Fruit fly (Drosophila melanogaster) whole organism, embryonic: ENCODE measurements around the gene CG42833.

Experiments
- C15 ChIP-seq: fragments of 200-800 bp; sonication (Bioruptor generic); IDR thresholded peaks from 3 replicates; pipeline ENCODE4 v1.3.6; 2022; ENCODE audit warnings: missing biosample characterization, missing genetic modification characterization
- CG10321 ChIP-seq: fragments of 200-800 bp; sonication (Bioruptor generic); IDR thresholded peaks from 2 replicates; pipeline ENCODE4 v1.3.6; 2022; ENCODE audit warnings: missing biosample characterization, missing genetic modification characterization
- CG11456 ChIP-seq: fragments of 200-800 bp; sonication (Bioruptor generic); IDR thresholded peaks from 3 replicates; pipeline ENCODE4 v1.3.6; 2022; ENCODE audit warnings: missing biosample characterization, missing genetic modification characterization
- CG12659 ChIP-seq: fragments of 200-800 bp; sonication (Bioruptor generic); optimal IDR thresholded peaks from 3 replicates; lab custom pipeline; 2017; ENCODE audit warnings: mild to moderate bottlenecking, missing biosample characterization, missing genetic modification reagents, missing genetic modification characterization
- CG13287 ChIP-seq: fragments of 200-800 bp; sonication (Bioruptor generic); IDR thresholded peaks from 2 replicates; pipeline ENCODE4 v1.3.6; 2022; ENCODE audit warnings: missing biosample characterization, missing genetic modification characterization; ENCODE audit not compliant: partially characterized antibody
- CG14965 ChIP-seq: fragments of 200-800 bp; sonication (Bioruptor generic); optimal IDR thresholded peaks from 2 replicates; lab custom pipeline; 2016; ENCODE audit warnings: missing biosample characterization, missing genetic modification characterization, borderline replicate concordance
- CG15073 ChIP-seq: fragments of 200-800 bp; sonication (Bioruptor generic); optimal IDR thresholded peaks from 2 replicates; lab custom pipeline; 2016; ENCODE audit warnings: missing biosample characterization, missing genetic modification characterization
- CG17802 ChIP-seq: fragments of 200-800 bp; sonication (Bioruptor generic); optimal IDR thresholded peaks from 2 replicates; lab custom pipeline; 2018; ENCODE audit warnings: missing biosample characterization, mild to moderate bottlenecking, missing genetic modification characterization, moderate library complexity
- CG17912 ChIP-seq: fragments of 200-800 bp; sonication (Bioruptor generic); optimal IDR thresholded peaks from 2 replicates; lab custom pipeline; 2018; ENCODE audit warnings: missing biosample characterization, mild to moderate bottlenecking, missing genetic modification characterization
- CG2712 ChIP-seq: fragments of 200-800 bp; optimal IDR thresholded peaks from 3 replicates; lab custom pipeline; 2019; ENCODE audit warnings: missing biosample characterization, mild to moderate bottlenecking, missing genetic modification characterization, moderate library complexity
- CG2889 ChIP-seq: fragments of 200-800 bp; sonication (Bioruptor generic); IDR thresholded peaks from 3 replicates; pipeline ENCODE4 v1.3.6; 2022; ENCODE audit warnings: missing biosample characterization, missing genetic modification characterization
- CG30403 ChIP-seq: fragments of 200-800 bp; sonication (Bioruptor generic); optimal IDR thresholded peaks from 3 replicates; lab custom pipeline; 2016; ENCODE audit warnings: missing biosample characterization, missing genetic modification characterization
- CG30431 ChIP-seq: fragments of 200-800 bp; sonication (Bioruptor generic); optimal IDR thresholded peaks from 2 replicates; lab custom pipeline; 2017; ENCODE audit warnings: missing biosample characterization, missing genetic modification characterization
- CG32532 ChIP-seq: fragments of 200-800 bp; sonication (Bioruptor generic); IDR thresholded peaks from 2 replicates; pipeline ENCODE4 v1.3.6; 2022; ENCODE audit warnings: missing biosample characterization, missing genetic modification characterization
- CG34376 ChIP-seq: fragments of 200-800 bp; sonication (Bioruptor generic); optimal IDR thresholded peaks from 2 replicates; lab custom pipeline; 2018; ENCODE audit warnings: missing biosample characterization, mild to moderate bottlenecking, missing genetic modification characterization
- CG42726 ChIP-seq: fragments of 200-800 bp; sonication (Bioruptor generic); IDR thresholded peaks from 2 replicates; pipeline ENCODE4 v1.3.6; 2022; ENCODE audit warnings: missing biosample characterization, missing genetic modification characterization; ENCODE audit not compliant: partially characterized antibody
- CG4360 ChIP-seq: fragments of 200-800 bp; sonication (Bioruptor generic); IDR thresholded peaks from 2 replicates; pipeline ENCODE4 v1.3.6; 2022; ENCODE audit warnings: missing biosample characterization, missing genetic modification characterization
- CG4617 ChIP-seq: fragments of 200-800 bp; sonication (Bioruptor generic); optimal IDR thresholded peaks from 3 replicates; lab custom pipeline; 2016; ENCODE audit warnings: missing biosample characterization, missing genetic modification characterization, borderline replicate concordance
- CG5180 ChIP-seq: fragments of 200-800 bp; sonication (Bioruptor generic); optimal IDR thresholded peaks from 3 replicates; lab custom pipeline; 2017; ENCODE audit warnings: missing biosample characterization, missing genetic modification characterization, mild to moderate bottlenecking, moderate library complexity, missing genetic modification reagents
- CG6791 ChIP-seq: fragments of 200-800 bp; sonication (Bioruptor generic); IDR thresholded peaks from 3 replicates; pipeline ENCODE4 v1.3.6; 2022; ENCODE audit warnings: missing biosample characterization, missing genetic modification characterization; ENCODE audit not compliant: partially characterized antibody
- CG8089 ChIP-seq: fragments of 200-800 bp; sonication (Bioruptor generic); optimal IDR thresholded peaks from 3 replicates; lab custom pipeline; 2016; ENCODE audit warnings: missing biosample characterization, missing genetic modification characterization
- CTCF ChIP-seq: fragments of 200-800 bp; sonication (Bioruptor generic); optimal IDR thresholded peaks from 2 replicates; lab custom pipeline; 2017; ENCODE audit warnings: missing biosample characterization, mild to moderate bottlenecking, missing genetic modification characterization, moderate library complexity
- Eip74EF ChIP-seq, 2 experiments: fragments of 200-800 bp in 1 of 2; fragments of >200 bp in 1 of 2; sonication (Bioruptor generic) in 1 of 2; optimal IDR thresholded peaks; 2 replicates each; lab custom pipeline; 2017 to 2019; ENCODE audit warnings: missing biosample characterization in 2 of 2, missing genetic modification characterization in 2 of 2, mild to moderate bottlenecking in 1 of 2, moderate library complexity in 1 of 2
- Fer3 ChIP-seq: fragments of 200-800 bp; sonication (Bioruptor generic); optimal IDR thresholded peaks from 2 replicates; lab custom pipeline; 2018; ENCODE audit warnings: missing biosample characterization, mild to moderate bottlenecking, missing genetic modification characterization, moderate library complexity
- Hr51 ChIP-seq, 2 experiments: fragments of 200-800 bp; sonication (Bioruptor generic); optimal IDR thresholded peaks; 2 replicates in 1 of 2; 3 replicates in 1 of 2; lab custom pipeline; 2016 to 2018; ENCODE audit warnings: missing biosample characterization in 2 of 2, missing genetic modification characterization in 2 of 2, mild to moderate bottlenecking in 1 of 2, moderate library complexity in 1 of 2
- Nf-YC ChIP-seq: fragments of 200-800 bp; optimal IDR thresholded peaks from 3 replicates; lab custom pipeline; 2019; ENCODE audit warnings: missing biosample characterization, mild to moderate bottlenecking, missing genetic modification characterization, moderate library complexity
- Side ChIP-seq: fragments of 200-800 bp; sonication (Bioruptor generic); optimal IDR thresholded peaks from 2 replicates; lab custom pipeline; 2016; ENCODE audit warnings: missing biosample characterization, missing genetic modification characterization
- Vsx1 ChIP-seq: fragments of 200-800 bp; sonication (Bioruptor generic); optimal IDR thresholded peaks from 2 replicates; lab custom pipeline; 2017; ENCODE audit warnings: missing biosample characterization, mild to moderate bottlenecking, missing genetic modification characterization, missing genetic modification reagents
- abd-A ChIP-seq: fragments of 200-800 bp; sonication (Bioruptor generic); optimal IDR thresholded peaks from 3 replicates; lab custom pipeline; 2019; ENCODE audit warnings: missing biosample characterization, mild to moderate bottlenecking, missing genetic modification characterization, moderate library complexity
- ara ChIP-seq: fragments of 200-800 bp; sonication (Bioruptor generic); IDR thresholded peaks from 2 replicates; pipeline ENCODE4 v1.3.6; 2022; ENCODE audit warnings: missing biosample characterization, missing genetic modification characterization
- bigmax ChIP-seq: fragments of 200-800 bp; sonication (Bioruptor generic); optimal IDR thresholded peaks from 2 replicates; lab custom pipeline; 2018; ENCODE audit warnings: missing biosample characterization, mild to moderate bottlenecking, missing genetic modification characterization
- bsh ChIP-seq, 2 experiments: fragments of 200-800 bp; sonication (Bioruptor generic); optimal IDR thresholded peaks; 2 replicates each; lab custom pipeline; 2017 to 2018; ENCODE audit warnings: mild to moderate bottlenecking in 2 of 2, missing biosample characterization in 2 of 2, missing genetic modification characterization in 2 of 2, moderate library complexity in 1 of 2
- ci ChIP-seq: fragments of 200-800 bp; sonication (Bioruptor generic); IDR thresholded peaks from 3 replicates; pipeline ENCODE4 v1.3.6; 2022; ENCODE audit warnings: missing biosample characterization, missing genetic modification characterization
- cwo ChIP-seq: fragments of 200-800 bp; sonication (Bioruptor generic); optimal IDR thresholded peaks from 3 replicates; lab custom pipeline; 2017; ENCODE audit warnings: missing biosample characterization, missing genetic modification characterization, mild to moderate bottlenecking, moderate library complexity, missing genetic modification reagents
- exex ChIP-seq: fragments of 200-800 bp; sonication (Bioruptor generic); optimal IDR thresholded peaks from 4 replicates; lab custom pipeline; 2018; ENCODE audit warnings: missing biosample characterization, mild to moderate bottlenecking, missing genetic modification characterization, moderate library complexity
- gcm2 ChIP-seq: fragments of 200-800 bp; sonication (Bioruptor generic); optimal IDR thresholded peaks from 2 replicates; lab custom pipeline; 2016; ENCODE audit warnings: missing biosample characterization, missing genetic modification characterization
- grn ChIP-seq: fragments of 200-800 bp; sonication (Bioruptor generic); optimal IDR thresholded peaks from 3 replicates; lab custom pipeline; 2017; ENCODE audit warnings: missing biosample characterization, missing genetic modification characterization
- hb ChIP-seq: fragments of 200-800 bp; sonication (Bioruptor generic); IDR thresholded peaks from 3 replicates; pipeline ENCODE4 v1.3.6; 2022; ENCODE audit warnings: missing biosample characterization, missing genetic modification characterization; ENCODE audit not compliant: partially characterized antibody
- hbn ChIP-seq: fragments of 200-800 bp; sonication (Bioruptor generic); IDR thresholded peaks from 2 replicates; pipeline ENCODE4 v1.3.6; 2022; ENCODE audit warnings: missing biosample characterization, missing genetic modification characterization; ENCODE audit not compliant: partially characterized antibody
- nmo ChIP-seq: fragments of 200-800 bp; sonication (Bioruptor generic); optimal IDR thresholded peaks from 2 replicates; lab custom pipeline; 2018; ENCODE audit warnings: missing biosample characterization, mild to moderate bottlenecking, missing genetic modification characterization, moderate library complexity
- pb ChIP-seq: fragments of 200-800 bp; sonication (Bioruptor generic); optimal IDR thresholded peaks from 3 replicates; lab custom pipeline; 2016; ENCODE audit warnings: missing biosample characterization, missing genetic modification characterization
- salm ChIP-seq: fragments of 200-800 bp; sonication (Bioruptor generic); optimal IDR thresholded peaks from 2 replicates; lab custom pipeline; 2018; ENCODE audit warnings: missing biosample characterization, mild to moderate bottlenecking, missing genetic modification characterization
- scrt ChIP-seq: fragments of 200-800 bp; sonication (Bioruptor generic); optimal IDR thresholded peaks from 2 replicates; lab custom pipeline; 2018; ENCODE audit warnings: missing biosample characterization, mild to moderate bottlenecking, missing genetic modification characterization, moderate library complexity
- sens ChIP-seq: fragments of 200-800 bp; sonication (Bioruptor generic); peaks from one replicate; lab custom pipeline; 2016; ENCODE audit warnings: missing biosample characterization, missing genetic modification characterization
- sna ChIP-seq: fragments of 200-800 bp; sonication (Bioruptor generic); IDR thresholded peaks from 2 replicates; pipeline ENCODE4 v1.3.6; 2022; ENCODE audit warnings: missing biosample characterization, missing genetic modification characterization; ENCODE audit not compliant: partially characterized antibody
- trh ChIP-seq: fragments of 200-800 bp; sonication (Bioruptor generic); optimal IDR thresholded peaks from 2 replicates; lab custom pipeline; 2016; ENCODE audit warnings: missing biosample characterization, missing genetic modification characterization
- yki ChIP-seq: fragments of >200 bp; optimal IDR thresholded peaks from 3 replicates; lab custom pipeline; 2018

CG42833 gene

dm6 chr3L:20186294-20187020 lies 13.4 kb upstream of the CG42833 start (continued):
- no peak for TF ChIP-seq gcm2
- TF ChIP-seq abd-A, result no peak
- TF ChIP-seq CG4360 (GFP tag; lab: Robert Waterston, UW), result peak; percentile 45; the same call in 1 of the 2 replicates
- no peak for TF ChIP-seq C15 (GFP tag; lab: Robert Waterston, UW)
- TF ChIP-seq nmo (GFP tag; lab: Kevin White, UChicago), result peak; percentile 65
- no peak for TF ChIP-seq trh (GFP tag; lab: Kevin White, UChicago)
- peak; percentile 11 for TF ChIP-seq Vsx1 (GFP tag; lab: Kevin White, UChicago)
- no peak for TF ChIP-seq CG42726 (GFP tag; lab: Robert Waterston, UW)
- peak; percentile 36 for TF ChIP-seq CG5180 (GFP tag; lab: Kevin White, UChicago)
- TF ChIP-seq CG15073 (GFP tag; lab: Kevin White, UChicago), result no peak
- TF ChIP-seq CG17802 (tag; lab: Kevin White, UChicago), result no peak
- no peak for TF ChIP-seq Side (GFP tag; lab: Kevin White, UChicago)
- peak; percentile 27 for TF ChIP-seq CTCF (GFP tag; lab: Kevin White, UChicago)
- 0 out of 2 replicates have a peak, but pooled peaks have one; percentile 19 for TF ChIP-seq sna
- no peak for TF ChIP-seq CG11456 (GFP tag; lab: Robert Waterston, UW)
- no peak for TF ChIP-seq Fer3 (tag; lab: Kevin White, UChicago)
- peak in 1 of 2 experiments; percentile 33 for TF ChIP-seq Eip74EF (GFP tag; optimal IDR thresholded peaks at IDR 0.05; lab: Kevin White, UChicago)
- TF ChIP-seq cwo (GFP tag; lab: Kevin White, UChicago), result no peak
- peak; percentile 18 for TF ChIP-seq yki (lab: Kevin White, UChicago)
- TF ChIP-seq CG30431 (GFP tag; lab: Kevin White, UChicago), result no peak
- peak; percentile 76 for TF ChIP-seq CG12659 (GFP tag; lab: Kevin White, UChicago)
- no peak for TF ChIP-seq CG30403 (GFP tag; lab: Kevin White, UChicago)
- no peak for TF ChIP-seq hb (GFP tag; lab: Robert Waterston, UW)
- TF ChIP-seq ara (GFP tag; lab: Robert Waterston, UW), result no peak
- 0 out of 2 replicates have a peak, but pooled peaks have one; percentile 22 for TF ChIP-seq CG13287 (GFP tag; lab: Robert Waterston, UW)
- TF ChIP-seq CG2889 (GFP tag; lab: Robert Waterston, UW), result no peak
- TF ChIP-seq bsh (GFP tag; optimal IDR thresholded peaks at IDR 0.05; lab: Kevin White, UChicago), result peak; percentile 12 to 58
- TF ChIP-seq CG17912, result peak; percentile 59
- peak in 1 of 2 experiments; percentile 32 for TF ChIP-seq Hr51 (GFP tag; optimal IDR thresholded peaks at IDR 0.05; lab: Kevin White, UChicago)
- TF ChIP-seq CG32532 (GFP tag; lab: Robert Waterston, UW), result no peak
- TF ChIP-seq CG2712 (tag; lab: Kevin White, UChicago), result peak; percentile 42
- TF ChIP-seq CG10321 (GFP tag; lab: Robert Waterston, UW), result no peak
- no peak for TF ChIP-seq bigmax
- no peak for TF ChIP-seq pb (GFP tag; lab: Kevin White, UChicago)
- TF ChIP-seq, all 482 proteins: peak for 97

dm6 chr3L:20187885-20188570 lies 11.9 kb upstream of the CG42833 start, which contains the start of gene Ssk:
Ssk (plus strand) TSS chr3L:20188522.
- TF ChIP-seq exex (tag; lab: Kevin White, UChicago) (peak; percentile 90), CG8089 (GFP tag; lab: Kevin White, UChicago) (no peak), scrt (GFP tag; lab: Kevin White, UChicago) (peak; percentile 27), hbn (no peak), ci (GFP tag; lab: Robert Waterston, UW) (peak; percentile 45), CG6791 (GFP tag; lab: Robert Waterston, UW) (no peak), cwo (GFP tag; lab: Kevin White, UChicago) (peak; percentile 11), sens (GFP tag; lab: Kevin White, UChicago) (peak; percentile 28), Eip74EF (GFP tag; optimal IDR thresholded peaks at IDR 0.05; lab: Kevin White, UChicago) (peak in 1 of 2 experiments; percentile 22), Nf-YC (peak; percentile 45), CG5180 (GFP tag; lab: Kevin White, UChicago) (peak; percentile 7), CG34376 (GFP tag; lab: Kevin White, UChicago) (peak; percentile 82), CG14965 (GFP tag; lab: Kevin White, UChicago) (no peak), salm (tag; lab: Kevin White, UChicago) (peak; percentile 20), CG4617 (GFP tag; lab: Kevin White, UChicago) (no peak), grn (peak; percentile 98)
